Worm (Caenorhabditis elegans) whole organism, L1 larva: ENCODE measurements around the gene nhr-193.

Source experiments
- C04F5.9 ChIP-seq: sonication (generic microtip); optimal IDR thresholded peaks from 2 replicates; lab custom pipeline; 2016; ENCODE audit warnings: missing genetic modification characterization, missing compliant biosample characterization
- C16A3.4 ChIP-seq: fragments of 150-350 bp; optimal IDR thresholded peaks from 2 replicates; lab custom pipeline; 2014; ENCODE audit warnings: missing biosample characterization, missing genetic modification characterization
- C34B4.2 ChIP-seq: sonication (generic microtip); optimal IDR thresholded peaks from 2 replicates; lab custom pipeline; 2017; ENCODE audit warnings: mild to moderate bottlenecking, missing genetic modification characterization, missing compliant biosample characterization
- F16B12.6 ChIP-seq: fragments of 150-350 bp; optimal IDR thresholded peaks from 2 replicates; lab custom pipeline; 2014; ENCODE audit warnings: missing biosample characterization, missing genetic modification characterization
- aly-2 ChIP-seq: fragments of 150-350 bp; optimal IDR thresholded peaks from 2 replicates; lab custom pipeline; 2014; ENCODE audit warnings: missing biosample characterization, missing genetic modification characterization
- ceh-8 ChIP-seq: fragments of 200-800 bp; sonication (Bioruptor generic); optimal IDR thresholded peaks from 2 replicates; lab custom pipeline; 2018; ENCODE audit warnings: mild to moderate bottlenecking, missing genetic modification characterization, moderate library complexity, missing compliant biosample characterization
- ceh-88 ChIP-seq: fragments of 200-800 bp; sonication (Bioruptor generic); IDR thresholded peaks from 2 replicates; pipeline ENCODE4 v1.3.6; 2022; ENCODE audit warnings: missing genetic modification characterization, missing compliant biosample characterization
- dpl-1 ChIP-seq, 3 experiments: fragments of 150-350 bp in 2 of 3; sonication (generic microtip) in 1 of 3; optimal IDR thresholded peaks; 2 replicates each; lab custom pipeline; 2014 to 2017; ENCODE audit warnings: missing biosample characterization in 3 of 3, missing genetic modification characterization in 3 of 3, missing genetic modification reagents in 3 of 3
- efl-3 ChIP-seq: fragments of 200-800 bp; sonication (Bioruptor generic); optimal IDR thresholded peaks from 2 replicates; lab custom pipeline; 2018; ENCODE audit warnings: mild to moderate bottlenecking, missing genetic modification characterization, missing compliant biosample characterization
- egl-27 ChIP-seq, 2 experiments: fragments of 150-350 bp in 1 of 2; sonication (generic microtip); optimal IDR thresholded peaks; 3 replicates each; lab custom pipeline; 2017 to 2018; ENCODE audit warnings: missing biosample characterization in 2 of 2, missing genetic modification characterization in 2 of 2, missing genetic modification reagents in 2 of 2
- elt-2 ChIP-seq: sonication (generic microtip); optimal IDR thresholded peaks from 2 replicates; lab custom pipeline; 2016; ENCODE audit warnings: missing genetic modification characterization, mild to moderate bottlenecking, inconsistent platforms, missing compliant biosample characterization, missing genetic modification reagents
- ets-5 ChIP-seq: fragments of 200-800 bp; sonication (Bioruptor generic); IDR thresholded peaks from 2 replicates; pipeline ENCODE4 v1.3.6; 2022; ENCODE audit warnings: missing genetic modification characterization, missing compliant biosample characterization
- fkh-8 ChIP-seq: sonication (generic microtip); optimal IDR thresholded peaks from 2 replicates; lab custom pipeline; 2016; ENCODE audit warnings: mild to moderate bottlenecking, missing genetic modification characterization, missing compliant biosample characterization
- fos-1 ChIP-seq: fragments of 150-350 bp; optimal IDR thresholded peaks from 2 replicates; lab custom pipeline; 2014; ENCODE audit warnings: missing biosample characterization, missing genetic modification characterization
- hlh-17 ChIP-seq: fragments of 200-800 bp; sonication (Bioruptor generic); optimal IDR thresholded peaks from 2 replicates; lab custom pipeline; 2018; ENCODE audit warnings: missing genetic modification characterization, mild to moderate bottlenecking, missing compliant biosample characterization, moderate library complexity, borderline replicate concordance
- hpl-2 ChIP-seq: fragments of 150-350 bp; optimal IDR thresholded peaks from 2 replicates; lab custom pipeline; 2014; ENCODE audit warnings: missing biosample characterization, missing genetic modification reagents, missing genetic modification characterization
- jun-1 ChIP-seq: fragments of 150-350 bp; optimal IDR thresholded peaks from 2 replicates; lab custom pipeline; 2014; ENCODE audit warnings: missing biosample characterization, missing genetic modification reagents, missing genetic modification characterization
- lin-13 ChIP-seq: fragments of 150-350 bp; optimal IDR thresholded peaks from 2 replicates; lab custom pipeline; 2014; ENCODE audit warnings: missing biosample characterization, missing genetic modification reagents, missing genetic modification characterization
- lin-14 ChIP-seq: fragments of 200-800 bp; sonication (Bioruptor generic); optimal IDR thresholded peaks from 2 replicates; lab custom pipeline; 2018; ENCODE audit warnings: mild to moderate bottlenecking, missing genetic modification characterization, moderate library complexity, missing compliant biosample characterization
- lin-35 ChIP-seq, 2 experiments: fragments of 150-350 bp; optimal IDR thresholded peaks; 2 replicates each; lab custom pipeline; 2014; ENCODE audit warnings: missing biosample characterization in 2 of 2, missing genetic modification characterization in 2 of 2, missing genetic modification reagents in 2 of 2
- lin-39 ChIP-seq: fragments of 150-350 bp; optimal IDR thresholded peaks from 2 replicates; lab custom pipeline; 2014; ENCODE audit warnings: missing biosample characterization, missing genetic modification reagents, missing genetic modification characterization
- mab-9 ChIP-seq: fragments of 200-800 bp; sonication (Bioruptor generic); IDR thresholded peaks from 2 replicates; pipeline ENCODE4 v1.3.6; 2022; ENCODE audit warnings: missing genetic modification reagents, missing genetic modification characterization, missing compliant biosample characterization
- nhr-11 ChIP-seq: fragments of 150-350 bp; optimal IDR thresholded peaks from 2 replicates; lab custom pipeline; 2014; ENCODE audit warnings: missing biosample characterization, missing genetic modification characterization
- nhr-12 ChIP-seq: sonication (generic microtip); optimal IDR thresholded peaks from 2 replicates; lab custom pipeline; 2017; ENCODE audit warnings: missing biosample characterization, missing genetic modification characterization
- nhr-237 ChIP-seq: fragments of 150-350 bp; optimal IDR thresholded peaks from 2 replicates; lab custom pipeline; 2014; ENCODE audit warnings: missing biosample characterization, missing genetic modification characterization
- nhr-47 ChIP-seq: sonication (generic microtip); optimal IDR thresholded peaks from 2 replicates; lab custom pipeline; 2016; ENCODE audit warnings: mild to moderate bottlenecking, missing genetic modification characterization, moderate library complexity, missing compliant biosample characterization
- nhr-84 ChIP-seq: sonication (generic microtip); optimal IDR thresholded peaks from 2 replicates; lab custom pipeline; 2017; ENCODE audit warnings: missing biosample characterization, missing genetic modification characterization
- pax-3 ChIP-seq: fragments of 200-800 bp; sonication (Bioruptor generic); optimal IDR thresholded peaks from 2 replicates; lab custom pipeline; 2018; ENCODE audit warnings: mild to moderate bottlenecking, missing genetic modification characterization, moderate library complexity, missing compliant biosample characterization
- pqm-1 ChIP-seq: sonication (generic microtip); optimal IDR thresholded peaks from 3 replicates; lab custom pipeline; 2017; ENCODE audit warnings: missing biosample characterization, missing genetic modification characterization
- rnt-1 ChIP-seq: sonication (generic microtip); optimal IDR thresholded peaks from 2 replicates; lab custom pipeline; 2016; ENCODE audit warnings: mild to moderate bottlenecking, missing genetic modification characterization, moderate library complexity, missing compliant biosample characterization
- skn-1 ChIP-seq: fragments of 150-350 bp; optimal IDR thresholded peaks from 2 replicates; lab custom pipeline; 2014; ENCODE audit warnings: missing biosample characterization, missing genetic modification characterization
- snpc-4 ChIP-seq: fragments of 150-350 bp; optimal IDR thresholded peaks from 2 replicates; lab custom pipeline; 2014; ENCODE audit warnings: missing biosample characterization, missing genetic modification characterization
- snu-23 ChIP-seq: sonication (generic microtip); optimal IDR thresholded peaks from 2 replicates; lab custom pipeline; 2016; ENCODE audit warnings: missing genetic modification characterization, missing compliant biosample characterization
- sptf-1 ChIP-seq: fragments of 150-350 bp; optimal IDR thresholded peaks from 2 replicates; lab custom pipeline; 2014; ENCODE audit warnings: missing biosample characterization, missing genetic modification characterization
- swsn-7 ChIP-seq: sonication (generic microtip); optimal IDR thresholded peaks from 2 replicates; lab custom pipeline; 2016; ENCODE audit warnings: missing genetic modification characterization, missing compliant biosample characterization
- unc-130 ChIP-seq: fragments of 150-350 bp; optimal IDR thresholded peaks from 2 replicates; lab custom pipeline; 2017; ENCODE audit warnings: missing biosample characterization, missing genetic modification characterization, inconsistent platforms
- unc-86 ChIP-seq: sonication (generic microtip); optimal IDR thresholded peaks from 2 replicates; lab custom pipeline; 2016; ENCODE audit warnings: missing genetic modification characterization, missing compliant biosample characterization
- zag-1 ChIP-seq: fragments of 150-350 bp; optimal IDR thresholded peaks from 2 replicates; lab custom pipeline; 2014; ENCODE audit warnings: missing biosample characterization, missing genetic modification characterization
- zip-4 ChIP-seq: fragments of 200-800 bp; sonication (Bioruptor generic); optimal IDR thresholded peaks from 2 replicates; lab custom pipeline; 2018; ENCODE audit warnings: mild to moderate bottlenecking, missing genetic modification characterization, moderate library complexity, missing compliant biosample characterization

The nhr-193 gene

ce11 chrV:16315004-16315403 is 27.1 kb upstream of the nhr-193 start, which contains the start of gene str-214:
str-214 (plus strand) TSS chrV:16315304.
- TF ChIP-seq pax-3 (tag; lab: Kevin White, UChicago) (no peak), aly-2 (tag; lab: Kevin White, UChicago) (no peak), zip-4 (GFP tag; lab: Kevin White, UChicago) (no peak), mab-9 (GFP tag; lab: Robert Waterston, UW) (no peak)

ce11 chrV:16317244-16317643 is 24.9 kb upstream of the nhr-193 start, which contains the start of gene srh-180:
srh-180 (plus strand) TSS chrV:16317544.
- TF ChIP-seq zip-4 (GFP tag; lab: Kevin White, UChicago) (no peak), ets-5 (GFP tag; lab: Robert Waterston, UW) (no peak), lin-35 (GFP tag; optimal IDR thresholded peaks at IDR 0.05; lab: Kevin White, UChicago) (no peak), nhr-84 (tag; lab: Kevin White, UChicago) (no peak), hpl-2 (no peak), nhr-47 (no peak), nhr-237 (tag; lab: Kevin White, UChicago) (no peak), pqm-1 (no peak), aly-2 (tag; lab: Kevin White, UChicago) (no peak), zag-1 (tag; lab: Kevin White, UChicago) (no peak), C34B4.2 (tag; lab: Kevin White, UChicago) (no peak), ceh-88 (GFP tag; lab: Robert Waterston, UW) (no peak), C04F5.9 (no peak), F16B12.6 (tag; lab: Kevin White, UChicago) (no peak), lin-39 (tag; lab: Kevin White, UChicago) (no peak), rnt-1 (tag; lab: Kevin White, UChicago) (no peak), swsn-7 (no peak), C16A3.4 (no peak)

- TF ChIP-seq fkh-8 (tag; lab: Kevin White, UChicago), result no peak
- TF ChIP-seq ceh-8, result no peak
- TF ChIP-seq nhr-11, result no peak
- no peak for TF ChIP-seq fos-1 (tag; lab: Kevin White, UChicago)
- TF ChIP-seq snu-23 (GFP tag; lab: Kevin White, UChicago), result no peak
- TF ChIP-seq unc-86 (tag; lab: Kevin White, UChicago), result no peak
These were observed 20.0 kb upstream of the nhr-193 start for ce11 chrV:16322155-16322554.

ce11 chrV:16328849-16329248 is 13.3 kb upstream of the nhr-193 start, which contains the start of gene F57G8.7:
F57G8.7 (plus strand) TSS chrV:16329149.
- TF ChIP-seq skn-1 (tag; lab: Kevin White, UChicago) (no peak), jun-1 (tag; lab: Kevin White, UChicago) (no peak), nhr-47 (no peak), lin-13 (no peak), hlh-17 (GFP tag; lab: Kevin White, UChicago) (no peak), nhr-12 (tag; lab: Kevin White, UChicago) (no peak), egl-27 (tag; optimal IDR thresholded peaks at IDR 0.05; lab: Kevin White, UChicago) (no peak), nhr-237 (tag; lab: Kevin White, UChicago) (no peak)

- TF ChIP-seq nhr-12 (tag; lab: Kevin White, UChicago) (no peak), unc-130 (tag; lab: Kevin White, UChicago) (no peak), elt-2 (tag; lab: Kevin White, UChicago) (no peak), efl-3 (GFP tag; lab: Kevin White, UChicago) (no peak), sptf-1 (tag; lab: Kevin White, UChicago) (no peak), snpc-4 (tag; lab: Kevin White, UChicago) (no peak), unc-86 (tag; lab: Kevin White, UChicago) (no peak), dpl-1 (GFP tag; optimal IDR thresholded peaks at IDR 0.05; lab: Kevin White, UChicago) (no peak), lin-35 (GFP tag; optimal IDR thresholded peaks at IDR 0.05; lab: Kevin White, UChicago) (no peak), lin-14 (GFP tag; lab: Kevin White, UChicago) (no peak), F16B12.6 (tag; lab: Kevin White, UChicago) (no peak)
These were observed 8.7 kb upstream of the nhr-193 start, which contains the start of gene srh-167 for ce11 chrV:16333412-16333811. srh-167 (plus strand) TSS chrV:16333712.
